Worm (Caenorhabditis elegans) whole organism, L3 larva: Measurements from ENCODE around the gene vps-18.

ENCODE experiments used
- ZK546.5 ChIP-seq: sonication (generic microtip); optimal IDR thresholded peaks from 2 replicates; lab custom pipeline; 2017; ENCODE audit warnings: missing biosample characterization, missing genetic modification characterization
- aly-2 ChIP-seq: fragments of 150-350 bp; optimal IDR thresholded peaks from 2 replicates; lab custom pipeline; 2014; ENCODE audit warnings: missing biosample characterization, missing genetic modification characterization
- ceh-16 ChIP-seq: sonication (generic microtip); optimal IDR thresholded peaks from 2 replicates; lab custom pipeline; 2017; ENCODE audit warnings: missing biosample characterization, missing genetic modification characterization
- ceh-9 ChIP-seq: sonication (generic microtip); optimal IDR thresholded peaks from 2 replicates; lab custom pipeline; 2018; ENCODE audit warnings: missing biosample characterization, missing genetic modification characterization
- daf-12 ChIP-seq: fragments of 150-350 bp; optimal IDR thresholded peaks from 2 replicates; lab custom pipeline; 2014; ENCODE audit warnings: missing biosample characterization, missing genetic modification reagents, missing genetic modification characterization
- egl-27 ChIP-seq: sonication (generic microtip); optimal IDR thresholded peaks from 4 replicates; lab custom pipeline; 2017; ENCODE audit warnings: missing biosample characterization, missing genetic modification reagents, missing genetic modification characterization
- elt-1 ChIP-seq: fragments of 150-350 bp; optimal IDR thresholded peaks from 2 replicates; lab custom pipeline; 2014; ENCODE audit warnings: missing biosample characterization, missing genetic modification characterization
- elt-2 ChIP-seq: sonication (generic microtip); optimal IDR thresholded peaks from 2 replicates; lab custom pipeline; 2016; ENCODE audit warnings: missing genetic modification reagents, mild to moderate bottlenecking, missing genetic modification characterization, missing compliant biosample characterization
- elt-3 ChIP-seq, 3 experiments: fragments of 150-350 bp in 1 of 3; sonication (generic microtip) in 2 of 3; optimal IDR thresholded peaks; 2 replicates in 2 of 3; 4 replicates in 1 of 3; lab custom pipeline; 2014 to 2017; ENCODE audit warnings: missing biosample characterization in 3 of 3, missing genetic modification characterization in 3 of 3
- eor-1 ChIP-seq, 2 experiments: fragments of 150-350 bp; optimal IDR thresholded peaks; 2 replicates each; lab custom pipeline; 2014 to 2018; ENCODE audit warnings: missing biosample characterization in 2 of 2, missing genetic modification characterization in 2 of 2
- fkh-10 ChIP-seq: sonication (generic microtip); optimal IDR thresholded peaks from 2 replicates; lab custom pipeline; 2017; ENCODE audit warnings: missing biosample characterization, missing genetic modification reagents, missing genetic modification characterization
- fkh-2 ChIP-seq: fragments of 150-350 bp; optimal IDR thresholded peaks from 2 replicates; lab custom pipeline; 2014; ENCODE audit warnings: missing biosample characterization, missing genetic modification reagents, missing genetic modification characterization
- fos-1 ChIP-seq: fragments of 150-350 bp; optimal IDR thresholded peaks from 2 replicates; lab custom pipeline; 2014; ENCODE audit warnings: missing biosample characterization, missing genetic modification characterization
- hmg-11 ChIP-seq: sonication (generic microtip); optimal IDR thresholded peaks from 2 replicates; lab custom pipeline; 2016; ENCODE audit warnings: missing genetic modification characterization, missing compliant biosample characterization
- lin-15B ChIP-seq: fragments of 150-350 bp; optimal IDR thresholded peaks from 2 replicates; lab custom pipeline; 2014; ENCODE audit warnings: missing biosample characterization, missing genetic modification characterization
- lin-39 ChIP-seq: fragments of 150-350 bp; optimal IDR thresholded peaks from 2 replicates; lab custom pipeline; 2018; ENCODE audit warnings: missing biosample characterization, missing genetic modification reagents, missing genetic modification characterization
- lsy-12 ChIP-seq: sonication (generic microtip); optimal IDR thresholded peaks from 2 replicates; lab custom pipeline; 2016; ENCODE audit warnings: mild to moderate bottlenecking, missing genetic modification characterization, missing compliant biosample characterization
- mdl-1 ChIP-seq: fragments of 150-350 bp; optimal IDR thresholded peaks from 2 replicates; lab custom pipeline; 2014; ENCODE audit warnings: missing biosample characterization, missing genetic modification characterization
- mml-1 ChIP-seq: fragments of 150-350 bp; sonication (generic microtip); optimal IDR thresholded peaks from 3 replicates; lab custom pipeline; 2014; ENCODE audit warnings: missing biosample characterization, missing genetic modification characterization
- nfya-1 ChIP-seq: sonication (generic microtip); optimal IDR thresholded peaks from 2 replicates; lab custom pipeline; 2017; ENCODE audit warnings: missing genetic modification characterization, mild to moderate bottlenecking, missing compliant biosample characterization, antibody characterized with exemption, moderate library complexity; ENCODE audit not compliant: insufficient read depth
- nhr-11 ChIP-seq: fragments of 150-350 bp; optimal IDR thresholded peaks from 2 replicates; lab custom pipeline; 2014; ENCODE audit warnings: missing biosample characterization, missing genetic modification characterization
- nhr-12 ChIP-seq: fragments of 150-350 bp; optimal IDR thresholded peaks from 2 replicates; lab custom pipeline; 2014; ENCODE audit warnings: missing biosample characterization, missing genetic modification characterization
- nhr-25 ChIP-seq: sonication (generic microtip); optimal IDR thresholded peaks from 2 replicates; lab custom pipeline; 2017; ENCODE audit warnings: missing biosample characterization, missing genetic modification characterization
- nhr-28 ChIP-seq: fragments of 150-350 bp; optimal IDR thresholded peaks from 2 replicates; lab custom pipeline; 2014; ENCODE audit warnings: missing biosample characterization, missing genetic modification characterization
- nhr-43 ChIP-seq: sonication (generic microtip); optimal IDR thresholded peaks from 2 replicates; lab custom pipeline; 2016; ENCODE audit warnings: mild to moderate bottlenecking, missing genetic modification characterization, missing compliant biosample characterization; ENCODE audit not compliant: poor library complexity, severe bottlenecking
- nhr-67 ChIP-seq: fragments of 150-350 bp; optimal IDR thresholded peaks from 2 replicates; lab custom pipeline; 2014; ENCODE audit warnings: missing biosample characterization, missing genetic modification characterization
- nhr-76 ChIP-seq: fragments of 150-350 bp; sonication (generic microtip); optimal IDR thresholded peaks from 5 replicates; lab custom pipeline; 2014; ENCODE audit warnings: missing biosample characterization, missing genetic modification characterization
- nhr-77 ChIP-seq: fragments of 150-350 bp; optimal IDR thresholded peaks from 2 replicates; lab custom pipeline; 2014; ENCODE audit warnings: missing biosample characterization, missing genetic modification characterization
- pha-4 ChIP-seq: fragments of 150-350 bp; optimal IDR thresholded peaks from 2 replicates; lab custom pipeline; 2014; ENCODE audit warnings: missing biosample characterization, missing genetic modification reagents, missing genetic modification characterization
- pqm-1 ChIP-seq: fragments of 150-350 bp; optimal IDR thresholded peaks from 2 replicates; lab custom pipeline; 2017; ENCODE audit warnings: missing biosample characterization, missing genetic modification characterization, inconsistent platforms
- sea-2 ChIP-seq: fragments of 150-350 bp; sonication (generic microtip); optimal IDR thresholded peaks from 4 replicates; lab custom pipeline; 2014; ENCODE audit warnings: missing biosample characterization, missing genetic modification reagents, missing genetic modification characterization
- snpc-4 ChIP-seq: fragments of 150-350 bp; optimal IDR thresholded peaks from 2 replicates; lab custom pipeline; 2014; ENCODE audit warnings: missing biosample characterization, missing genetic modification characterization
- tbx-2 ChIP-seq: sonication (generic microtip); optimal IDR thresholded peaks from 2 replicates; lab custom pipeline; 2016; ENCODE audit warnings: mild to moderate bottlenecking, missing genetic modification characterization, missing compliant biosample characterization
- unc-39 ChIP-seq: sonication (generic microtip); optimal IDR thresholded peaks from 4 replicates; lab custom pipeline; 2017; ENCODE audit warnings: missing biosample characterization, missing genetic modification characterization
- unc-62 ChIP-seq: fragments of 150-350 bp; sonication (generic microtip); optimal IDR thresholded peaks from 4 replicates; lab custom pipeline; 2014; ENCODE audit warnings: missing biosample characterization, missing genetic modification reagents, missing genetic modification characterization
- zag-1 ChIP-seq: fragments of 150-350 bp; optimal IDR thresholded peaks from 2 replicates; lab custom pipeline; 2014; ENCODE audit warnings: missing biosample characterization, missing genetic modification characterization
- ztf-11 ChIP-seq: fragments of 150-350 bp; optimal IDR thresholded peaks from 2 replicates; lab custom pipeline; 2014; ENCODE audit warnings: missing biosample characterization, missing genetic modification characterization
- ztf-4 ChIP-seq: fragments of 150-350 bp; optimal IDR thresholded peaks from 2 replicates; lab custom pipeline; 2014; ENCODE audit warnings: missing biosample characterization, missing genetic modification characterization

The vps-18 gene

ce11 chrII:4433146-4433545 is 27.8 kb upstream of the vps-18 start, which contains the start of gene nhr-109:
TSS of gene nhr-109 (plus strand) at chrII:4433367.
- TF ChIP-seq ceh-16 (no peak), fkh-2 (tag; lab: Kevin White, UChicago) (no peak), pqm-1 (tag; lab: Kevin White, UChicago) (peak; percentile 40), nhr-25 (tag; lab: Kevin White, UChicago) (no peak), nhr-28 (tag; lab: Kevin White, UChicago) (no peak), elt-2 (tag; lab: Kevin White, UChicago) (peak; percentile 59), nhr-11 (no peak), ztf-4 (tag; lab: Kevin White, UChicago) (no peak)

ce11 chrII:4434278-4434677 is 26.7 kb upstream of the vps-18 start:
- TF ChIP-seq fos-1 (tag; lab: Kevin White, UChicago) = no peak
- TF ChIP-seq egl-27 (tag; lab: Kevin White, UChicago) = no peak
- TF ChIP-seq ceh-9 (tag; lab: Kevin White, UChicago) = no peak
- no peak for TF ChIP-seq nhr-12 (tag; lab: Kevin White, UChicago)
- no peak for TF ChIP-seq mdl-1
- TF ChIP-seq zag-1 (tag; lab: Kevin White, UChicago) = no peak
- TF ChIP-seq elt-2 (tag; lab: Kevin White, UChicago) = no peak
- TF ChIP-seq hmg-11 (tag; lab: Kevin White, UChicago) = no peak
- TF ChIP-seq sea-2 (GFP tag; lab: Kevin White, UChicago) = no peak
- no peak for TF ChIP-seq daf-12 (tag; lab: Kevin White, UChicago)
- TF ChIP-seq, all 47 proteins: peak for 0

- TF ChIP-seq nhr-43 (tag; lab: Kevin White, UChicago) (peak; percentile 61), ztf-11 (tag; lab: Kevin White, UChicago) (no peak), elt-2 (tag; lab: Kevin White, UChicago) (peak; percentile 54)
Observed at ce11 chrII:4435134-4435533, 25.8 kb upstream of the vps-18 start, which contains the start of gene nhr-273. TSS of gene nhr-273 (plus strand) at chrII:4435300.

ce11 chrII:4438601-4439000 is 22.3 kb upstream of the vps-18 start, which contains the start of gene nhr-16:
TSS of gene nhr-16 (plus strand) at chrII:4438805.
- TF ChIP-seq elt-2 (tag; lab: Kevin White, UChicago) = peak; percentile 33
- TF ChIP-seq fos-1 (tag; lab: Kevin White, UChicago) = no peak

ce11 chrII:4441278-4441677 is 19.7 kb upstream of the vps-18 start:
- TF ChIP-seq nfya-1 (tag; lab: Kevin White, UChicago) = peak; percentile 93
- TF ChIP-seq lsy-12 (tag; lab: Kevin White, UChicago) = no peak

- TF ChIP-seq elt-1 (tag; lab: Kevin White, UChicago) = no peak
- no peak for TF ChIP-seq zag-1 (tag; lab: Kevin White, UChicago)
- TF ChIP-seq nhr-67 (tag; lab: Kevin White, UChicago) = no peak
- no peak for TF ChIP-seq fkh-10 (GFP tag; lab: Kevin White, UChicago)
- TF ChIP-seq snpc-4 (tag; lab: Kevin White, UChicago) = no peak
- TF ChIP-seq tbx-2 (tag; lab: Kevin White, UChicago) = no peak
- no peak for TF ChIP-seq fos-1 (tag; lab: Kevin White, UChicago)
- no peak for TF ChIP-seq daf-12 (tag; lab: Kevin White, UChicago)
- no peak for TF ChIP-seq unc-62 (GFP tag; lab: Kevin White, UChicago)
- TF ChIP-seq pha-4 (tag; lab: Kevin White, UChicago) = no peak
- TF ChIP-seq aly-2 = no peak
- TF ChIP-seq mdl-1 = no peak
- no peak for TF ChIP-seq lin-15B (tag; lab: Kevin White, UChicago)
Observed at ce11 chrII:4444811-4445210, 16.1 kb upstream of the vps-18 start.

ce11 chrII:4453051-4453450 is 7.9 kb upstream of the vps-18 start, which contains the start of gene twk-2:
TSS of gene twk-2 (minus strand) at chrII:4453151.
- no peak for TF ChIP-seq nhr-25 (tag; lab: Kevin White, UChicago)
- no peak for TF ChIP-seq nhr-76
- no peak for TF ChIP-seq zag-1 (tag; lab: Kevin White, UChicago)
- no peak for TF ChIP-seq elt-2 (tag; lab: Kevin White, UChicago)
- no peak for TF ChIP-seq mml-1 (tag; lab: Kevin White, UChicago)
- no peak for TF ChIP-seq nhr-77 (tag; lab: Kevin White, UChicago)
- TF ChIP-seq unc-39 (tag; lab: Kevin White, UChicago) = no peak
- no peak for TF ChIP-seq daf-12 (tag; lab: Kevin White, UChicago)
- no peak for TF ChIP-seq nhr-28 (tag; lab: Kevin White, UChicago)
- no peak for TF ChIP-seq aly-2
- TF ChIP-seq sea-2 (GFP tag; lab: Kevin White, UChicago) = no peak
- TF ChIP-seq lin-39 (tag; lab: Kevin White, UChicago) = no peak
- no peak for TF ChIP-seq nhr-11
- no peak for TF ChIP-seq hmg-11 (tag; lab: Kevin White, UChicago)
- no peak for TF ChIP-seq eor-1 (tag; optimal IDR thresholded peaks at IDR 0.05; lab: Kevin White, UChicago)
- TF ChIP-seq elt-1 (tag; lab: Kevin White, UChicago) = no peak
- no peak for TF ChIP-seq elt-3 (tag; optimal IDR thresholded peaks at IDR 0.05; lab: Kevin White, UChicago)
- no peak for TF ChIP-seq egl-27 (tag; lab: Kevin White, UChicago)
- TF ChIP-seq ZK546.5 (tag; lab: Kevin White, UChicago) = no peak
- no peak for TF ChIP-seq ztf-11 (tag; lab: Kevin White, UChicago)
- TF ChIP-seq, all 47 proteins: peak for 0
